Fruit fly (Drosophila melanogaster) whole organism, embryonic: ENCODE data around the gene CG13471.

Experiments
- C15 ChIP-seq: fragments of 200-800 bp; sonication (Bioruptor generic); IDR thresholded peaks from 3 replicates; pipeline ENCODE4 v1.3.6; 2022; ENCODE audit warnings: missing biosample characterization, missing genetic modification characterization
- CG10147 ChIP-seq: fragments of 200-800 bp; sonication (Bioruptor generic); optimal IDR thresholded peaks from 2 replicates; lab custom pipeline; 2019; ENCODE audit warnings: missing biosample characterization, mild to moderate bottlenecking, missing genetic modification characterization, moderate library complexity
- CG10209 ChIP-seq: fragments of 200-800 bp; sonication (Bioruptor generic); optimal IDR thresholded peaks from 3 replicates; lab custom pipeline; 2017; ENCODE audit warnings: missing biosample characterization, mild to moderate bottlenecking, missing genetic modification characterization, missing genetic modification reagents
- CG11247 ChIP-seq: fragments of 200-800 bp; sonication (Bioruptor generic); IDR thresholded peaks from 2 replicates; pipeline ENCODE4 v1.3.6; 2022; ENCODE audit warnings: missing biosample characterization, missing genetic modification characterization
- CG12299 ChIP-seq: fragments of 200-800 bp; sonication (Bioruptor generic); optimal IDR thresholded peaks from 2 replicates; lab custom pipeline; 2018; ENCODE audit warnings: missing biosample characterization, mild to moderate bottlenecking, missing genetic modification characterization
- CG12391 ChIP-seq: fragments of 200-800 bp; sonication (Bioruptor generic); optimal IDR thresholded peaks from 3 replicates; lab custom pipeline; 2018; ENCODE audit warnings: missing biosample characterization, mild to moderate bottlenecking, missing genetic modification characterization, moderate library complexity
- CG13296 ChIP-seq: fragments of 200-800 bp; sonication (Bioruptor generic); optimal IDR thresholded peaks from 3 replicates; lab custom pipeline; 2018; ENCODE audit warnings: missing biosample characterization, mild to moderate bottlenecking, missing genetic modification characterization
- CG16863 ChIP-seq: fragments of 200-800 bp; sonication (Bioruptor generic); optimal IDR thresholded peaks from 3 replicates; lab custom pipeline; 2016; ENCODE audit warnings: missing biosample characterization, missing genetic modification characterization
- CG17186 ChIP-seq: fragments of 200-800 bp; sonication (Bioruptor generic); optimal IDR thresholded peaks from 3 replicates; lab custom pipeline; 2017; ENCODE audit warnings: missing biosample characterization, missing genetic modification reagents, missing genetic modification characterization
- CG17802 ChIP-seq: fragments of 200-800 bp; sonication (Bioruptor generic); optimal IDR thresholded peaks from 2 replicates; lab custom pipeline; 2018; ENCODE audit warnings: missing biosample characterization, mild to moderate bottlenecking, missing genetic modification characterization, moderate library complexity
- CG17829 ChIP-seq: fragments of 200-800 bp; optimal IDR thresholded peaks from 2 replicates; lab custom pipeline; 2019; ENCODE audit warnings: missing biosample characterization, mild to moderate bottlenecking, missing genetic modification characterization, moderate library complexity
- CG18262 ChIP-seq: fragments of 200-800 bp; optimal IDR thresholded peaks from 3 replicates; lab custom pipeline; 2019; ENCODE audit warnings: missing biosample characterization, mild to moderate bottlenecking, missing genetic modification characterization, moderate library complexity
- CG18476 ChIP-seq: fragments of 200-800 bp; sonication (Bioruptor generic); optimal IDR thresholded peaks from 2 replicates; lab custom pipeline; 2016; ENCODE audit warnings: missing biosample characterization, mild to moderate bottlenecking, missing genetic modification characterization
- CG3281 ChIP-seq: fragments of 200-800 bp; sonication (Bioruptor generic); optimal IDR thresholded peaks from 3 replicates; lab custom pipeline; 2017; ENCODE audit warnings: missing biosample characterization, mild to moderate bottlenecking, missing genetic modification characterization
- CG5953 ChIP-seq: fragments of 200-800 bp; sonication (Bioruptor generic); IDR thresholded peaks from 2 replicates; pipeline ENCODE4 v1.3.6; 2022; ENCODE audit warnings: missing biosample characterization, missing genetic modification characterization
- CG6654 ChIP-seq: fragments of 200-800 bp; sonication (Bioruptor generic); optimal IDR thresholded peaks from 2 replicates; lab custom pipeline; 2017; ENCODE audit warnings: missing biosample characterization, mild to moderate bottlenecking, missing genetic modification characterization
- CG7839 ChIP-seq: fragments of 200-800 bp; sonication (Bioruptor generic); optimal IDR thresholded peaks from 3 replicates; lab custom pipeline; 2018; ENCODE audit warnings: missing biosample characterization, mild to moderate bottlenecking, missing genetic modification characterization, moderate library complexity
- CG7963 ChIP-seq: fragments of 200-800 bp; sonication (Bioruptor generic); IDR thresholded peaks from 3 replicates; pipeline ENCODE4 v1.3.6; 2022; ENCODE audit warnings: missing biosample characterization, missing genetic modification characterization; ENCODE audit not compliant: partially characterized antibody
- CG7987 ChIP-seq: fragments of 200-800 bp; sonication (Bioruptor generic); optimal IDR thresholded peaks from 2 replicates; lab custom pipeline; 2018; ENCODE audit warnings: missing biosample characterization, mild to moderate bottlenecking, missing genetic modification characterization, moderate library complexity
- CG8478 ChIP-seq: fragments of >200 bp; optimal IDR thresholded peaks from 2 replicates; lab custom pipeline; 2018
- CG8924 ChIP-seq: fragments of 200-800 bp; optimal IDR thresholded peaks from 3 replicates; lab custom pipeline; 2019; ENCODE audit warnings: missing biosample characterization, mild to moderate bottlenecking, missing genetic modification characterization, moderate library complexity
- CkIIα-i1 ChIP-seq: fragments of 200-800 bp; sonication (Bioruptor generic); IDR thresholded peaks from 2 replicates; pipeline ENCODE4 v1.3.6; 2022; ENCODE audit warnings: missing biosample characterization, missing genetic modification characterization
- CrebB ChIP-seq: fragments of 200-800 bp; sonication (Bioruptor generic); optimal IDR thresholded peaks from 3 replicates; lab custom pipeline; 2018; ENCODE audit warnings: missing biosample characterization, mild to moderate bottlenecking, missing genetic modification characterization
- D19B ChIP-seq: fragments of 200-800 bp; sonication (Bioruptor generic); optimal IDR thresholded peaks from 2 replicates; lab custom pipeline; 2017; ENCODE audit warnings: missing biosample characterization, mild to moderate bottlenecking, missing genetic modification characterization
- Deaf1 ChIP-seq: fragments of 200-800 bp; optimal IDR thresholded peaks from 3 replicates; lab custom pipeline; 2019; ENCODE audit warnings: missing biosample characterization, mild to moderate bottlenecking, missing genetic modification characterization, moderate library complexity
- Dip3 ChIP-seq: fragments of 200-800 bp; sonication (Bioruptor generic); optimal IDR thresholded peaks from 3 replicates; lab custom pipeline; 2016; ENCODE audit warnings: missing biosample characterization, missing genetic modification characterization
- Gsc ChIP-seq: fragments of 200-800 bp; sonication (Bioruptor generic); IDR thresholded peaks from 2 replicates; pipeline ENCODE4 v1.3.6; 2022; ENCODE audit warnings: missing biosample characterization, missing genetic modification characterization
- Hsf ChIP-seq: fragments of 200-800 bp; sonication (Bioruptor generic); optimal IDR thresholded peaks from 3 replicates; lab custom pipeline; 2016; ENCODE audit warnings: missing biosample characterization, missing genetic modification characterization
- Mad ChIP-seq: fragments of 200-800 bp; sonication (Bioruptor generic); optimal IDR thresholded peaks from 2 replicates; lab custom pipeline; 2016; ENCODE audit warnings: missing biosample characterization, missing genetic modification characterization
- Myb ChIP-seq: fragments of 200-800 bp; sonication (Bioruptor generic); optimal IDR thresholded peaks from 2 replicates; lab custom pipeline; 2016; ENCODE audit warnings: missing biosample characterization, missing genetic modification characterization
- Pdp1 ChIP-seq, 2 experiments: fragments of 200-800 bp; sonication (Bioruptor generic); optimal IDR thresholded peaks; 3 replicates each; lab custom pipeline; 2016; ENCODE audit warnings: missing biosample characterization in 2 of 2, missing genetic modification characterization in 2 of 2, mild to moderate bottlenecking in 1 of 2, moderate library complexity in 1 of 2
- Ravus ChIP-seq: fragments of 200-800 bp; sonication (Bioruptor generic); IDR thresholded peaks from 2 replicates; pipeline ENCODE4 v1.3.6; 2022; ENCODE audit warnings: missing biosample characterization, missing genetic modification characterization
- Six4 ChIP-seq: fragments of 200-800 bp; sonication (Bioruptor generic); optimal IDR thresholded peaks from 2 replicates; lab custom pipeline; 2016; ENCODE audit warnings: missing biosample characterization, missing genetic modification characterization
- ash1 ChIP-seq: fragments of 200-800 bp; sonication (Bioruptor generic); optimal IDR thresholded peaks from 2 replicates; lab custom pipeline; 2018; ENCODE audit warnings: missing biosample characterization, mild to moderate bottlenecking, missing genetic modification characterization
- cato ChIP-seq: fragments of 200-800 bp; sonication (Bioruptor generic); optimal IDR thresholded peaks from 2 replicates; lab custom pipeline; 2016; ENCODE audit warnings: missing biosample characterization, missing genetic modification characterization, borderline replicate concordance
- cg ChIP-seq: fragments of 200-800 bp; sonication (Bioruptor generic); optimal IDR thresholded peaks from 3 replicates; lab custom pipeline; 2019; ENCODE audit warnings: missing biosample characterization, mild to moderate bottlenecking, missing genetic modification characterization, moderate library complexity
- ci ChIP-seq: fragments of 200-800 bp; sonication (Bioruptor generic); IDR thresholded peaks from 3 replicates; pipeline ENCODE4 v1.3.6; 2022; ENCODE audit warnings: missing biosample characterization, missing genetic modification characterization
- crc ChIP-seq: fragments of 200-800 bp; sonication (Bioruptor generic); optimal IDR thresholded peaks from 2 replicates; lab custom pipeline; 2016; ENCODE audit warnings: missing biosample characterization, missing genetic modification characterization
- dmrt99B ChIP-seq: fragments of 200-800 bp; sonication (Bioruptor generic); optimal IDR thresholded peaks from 2 replicates; lab custom pipeline; 2018; ENCODE audit warnings: missing biosample characterization, mild to moderate bottlenecking, missing genetic modification characterization, moderate library complexity
- dysf ChIP-seq: fragments of 200-800 bp; sonication (Bioruptor generic); IDR thresholded peaks from 3 replicates; pipeline ENCODE4 v1.3.6; 2022; ENCODE audit warnings: missing biosample characterization, missing genetic modification characterization
- esg ChIP-seq: fragments of 200-800 bp; sonication (Bioruptor generic); conservative IDR thresholded peaks from 2 replicates; pipeline ENCODE4 v1.3.6; 2022; ENCODE audit warnings: missing biosample characterization, missing genetic modification characterization
- fd102C ChIP-seq: fragments of 200-800 bp; sonication (Bioruptor generic); optimal IDR thresholded peaks from 2 replicates; lab custom pipeline; 2018; ENCODE audit warnings: missing biosample characterization, mild to moderate bottlenecking, missing genetic modification characterization, moderate library complexity
- fd64A ChIP-seq: fragments of 200-800 bp; sonication (Bioruptor generic); optimal IDR thresholded peaks from 3 replicates; lab custom pipeline; 2018; ENCODE audit warnings: missing biosample characterization, mild to moderate bottlenecking, missing genetic modification characterization
- hb ChIP-seq: fragments of 200-800 bp; sonication (Bioruptor generic); IDR thresholded peaks from 3 replicates; pipeline ENCODE4 v1.3.6; 2022; ENCODE audit warnings: missing biosample characterization, missing genetic modification characterization; ENCODE audit not compliant: partially characterized antibody
- insv ChIP-seq, 2 experiments: fragments of 200-800 bp; sonication (Bioruptor generic); optimal IDR thresholded peaks; 3 replicates each; lab custom pipeline; 2016 to 2018; ENCODE audit warnings: missing biosample characterization in 2 of 2, missing genetic modification characterization in 2 of 2
- pum ChIP-seq: fragments of 200-800 bp; sonication (Bioruptor generic); optimal IDR thresholded peaks from 2 replicates; lab custom pipeline; 2016; ENCODE audit warnings: missing biosample characterization, missing genetic modification characterization
- row ChIP-seq: fragments of 200-800 bp; sonication (Bioruptor generic); IDR thresholded peaks from 3 replicates; pipeline ENCODE4 v1.3.6; 2022; ENCODE audit warnings: missing biosample characterization, missing genetic modification characterization
- so ChIP-seq: fragments of 200-800 bp; sonication (Bioruptor generic); IDR thresholded peaks from 3 replicates; pipeline ENCODE4 v1.3.6; 2022; ENCODE audit warnings: missing biosample characterization, missing genetic modification characterization
- usp ChIP-seq: fragments of >200 bp; optimal IDR thresholded peaks from 2 replicates; lab custom pipeline; 2017; ENCODE audit warnings: missing biosample characterization, missing genetic modification characterization

Gene CG13471

DNA sequence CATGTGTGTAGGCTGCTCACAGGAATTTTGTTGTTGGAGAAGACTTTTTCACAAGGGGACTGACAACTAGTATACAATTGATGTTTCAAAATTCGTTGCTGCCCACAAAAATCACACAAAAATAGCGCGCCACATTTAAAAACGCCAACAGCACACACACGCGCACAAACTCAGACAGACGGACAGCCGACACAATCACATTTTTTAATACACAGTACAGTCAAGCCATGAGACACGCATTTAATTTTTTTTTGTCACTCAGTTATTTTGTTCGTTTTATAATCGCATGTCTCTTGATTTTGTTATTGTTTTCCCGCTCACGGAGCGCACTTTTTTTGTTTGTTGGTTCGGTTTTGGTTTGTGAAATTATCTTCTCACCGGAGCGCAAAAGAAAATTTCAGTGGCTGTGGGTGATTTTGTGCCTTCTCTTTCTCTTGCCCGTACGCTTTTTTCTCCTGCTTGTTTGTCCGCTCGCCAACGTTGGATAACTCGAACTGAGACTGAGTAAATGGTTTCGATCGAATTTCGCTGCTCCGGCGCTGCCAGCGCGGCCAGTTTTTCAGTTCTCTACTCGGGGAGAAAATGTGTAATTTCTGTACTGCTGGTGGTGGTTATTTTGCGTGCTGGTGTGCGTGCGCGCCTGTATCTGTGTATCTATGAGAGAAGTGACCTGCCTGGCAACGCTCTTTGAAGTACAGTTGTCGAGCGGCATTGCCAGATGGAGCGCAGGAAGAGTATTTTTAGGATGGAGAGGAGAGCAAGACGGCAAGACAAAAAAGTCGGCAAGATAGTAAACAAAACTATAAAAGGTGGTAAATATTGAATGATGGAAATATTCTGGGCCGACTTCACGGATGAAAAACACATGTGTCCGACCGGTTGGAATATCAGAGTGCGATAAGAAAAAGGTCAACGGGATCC lies 24.4 kb upstream of the CG13471 start, which contains the start of gene CG42507 (continued):
- no peak for TF ChIP-seq esg (GFP tag; lab: Robert Waterston, UW)
- peak in 1 of 2 experiments; percentile 73 for TF ChIP-seq insv (GFP tag; optimal IDR thresholded peaks at IDR 0.05; lab: Kevin White, UChicago)
- TF ChIP-seq Six4 (GFP tag; lab: Kevin White, UChicago), result no peak
- peak; percentile 47 for TF ChIP-seq row (GFP tag; lab: Robert Waterston, UW)
- peak; percentile 61 for TF ChIP-seq CG7987 (GFP tag; lab: Kevin White, UChicago)
- no peak for TF ChIP-seq Ravus
- TF ChIP-seq CG7963 (GFP tag; lab: Robert Waterston, UW), result no peak
- 0 out of 2 replicates have a peak, but pooled peaks have one; percentile 25 for TF ChIP-seq CG11247 (GFP tag; lab: Robert Waterston, UW)
- TF ChIP-seq CrebB (tag; lab: Kevin White, UChicago), result peak; percentile 76
- peak; percentile 24 for TF ChIP-seq CG10147 (GFP tag; lab: Kevin White, UChicago)
- TF ChIP-seq CG18476 (GFP tag; lab: Kevin White, UChicago), result no peak
- TF ChIP-seq CG6654, result no peak
- no peak for TF ChIP-seq Gsc (GFP tag; lab: Robert Waterston, UW)
- TF ChIP-seq ci (GFP tag; lab: Robert Waterston, UW), result peak; percentile 71; the same call in 2 of the 3 replicates
- TF ChIP-seq ash1, result peak; percentile 34
- peak; percentile 4 for TF ChIP-seq CG12391 (tag; lab: Kevin White, UChicago)
- no peak; the same call in 1 of the 3 replicates for TF ChIP-seq so
- TF ChIP-seq CG10209 (GFP tag; lab: Kevin White, UChicago), result peak; percentile 47
- TF ChIP-seq CG17829, result peak; percentile 25
- no peak for TF ChIP-seq D19B (GFP tag; lab: Kevin White, UChicago)
- TF ChIP-seq CG8924, result peak; percentile 50
- no peak for TF ChIP-seq C15
- TF ChIP-seq fd102C, result peak; percentile 74
- TF ChIP-seq crc (GFP tag; lab: Kevin White, UChicago), result no peak
- no peak for TF ChIP-seq usp (GFP tag; lab: Kevin White, UChicago)
- TF ChIP-seq CG16863 (GFP tag; lab: Kevin White, UChicago), result no peak
- TF ChIP-seq CG17186 (GFP tag; lab: Kevin White, UChicago), result no peak
- TF ChIP-seq hb (GFP tag; lab: Robert Waterston, UW), result no peak
- no peak for TF ChIP-seq dysf (GFP tag; lab: Robert Waterston, UW)
- TF ChIP-seq fd64A (GFP tag; lab: Kevin White, UChicago), result peak; percentile 67
- TF ChIP-seq CG12299, result no peak
- no peak for TF ChIP-seq CG18262 (tag; lab: Kevin White, UChicago)
- peak; percentile 20 for TF ChIP-seq CG7839 (tag; lab: Kevin White, UChicago)
- TF ChIP-seq CG17802, result no peak
- no peak for TF ChIP-seq Deaf1 (tag; lab: Kevin White, UChicago)
- TF ChIP-seq Hsf, result no peak
- TF ChIP-seq cato (GFP tag; lab: Kevin White, UChicago), result no peak
- TF ChIP-seq Dip3 (GFP tag; lab: Kevin White, UChicago), result peak; percentile 3
- no peak for TF ChIP-seq Myb
- TF ChIP-seq cg (GFP tag; lab: Kevin White, UChicago), result peak; percentile 90
- TF ChIP-seq CG13296 (GFP tag; lab: Kevin White, UChicago), result peak; percentile 77
- no peak for TF ChIP-seq CG8478 (lab: Kevin White, UChicago)
- peak; percentile 71 for TF ChIP-seq CG3281 (GFP tag; lab: Kevin White, UChicago)
- TF ChIP-seq Mad (GFP tag; lab: Kevin White, UChicago), result no peak
- no peak for TF ChIP-seq pum (GFP tag; lab: Kevin White, UChicago)
- TF ChIP-seq CkIIα-i1, result no peak
- no peak for TF ChIP-seq CG5953 (GFP tag; lab: Robert Waterston, UW)
- TF ChIP-seq Pdp1 (GFP tag; optimal IDR thresholded peaks at IDR 0.05; lab: Kevin White, UChicago), result peak in 1 of 2 experiments; percentile 90
- TF ChIP-seq dmrt99B (tag; lab: Kevin White, UChicago), result peak; percentile 5
